Worm (Caenorhabditis elegans) whole organism, L4 larva: ENCODE measurements around the gene wrm-1.

Experiments
- F26F4.8 ChIP-seq: fragments of 200-800 bp; sonication (Bioruptor generic); conservative IDR thresholded peaks from 2 replicates; pipeline ENCODE4 v1.3.6; 2022; ENCODE audit warnings: missing genetic modification characterization, missing compliant biosample characterization
- fkh-10 ChIP-seq: fragments of 150-350 bp; optimal IDR thresholded peaks from 2 replicates; lab custom pipeline; 2014; ENCODE audit warnings: missing biosample characterization, missing genetic modification reagents, missing genetic modification characterization
- lir-3 ChIP-seq: sonication (generic microtip); optimal IDR thresholded peaks from 2 replicates; lab custom pipeline; 2016; ENCODE audit warnings: mild to moderate bottlenecking, missing genetic modification characterization, missing compliant biosample characterization
- nhr-111 ChIP-seq: fragments of 200-800 bp; sonication (Bioruptor generic); optimal IDR thresholded peaks from 2 replicates; lab custom pipeline; 2018; ENCODE audit warnings: mild to moderate bottlenecking, missing genetic modification characterization, missing compliant biosample characterization
- pha-4 ChIP-seq, 2 experiments: fragments of 150-350 bp in 1 of 2; fragments of 200-800 bp in 1 of 2; sonication (Bioruptor generic) in 1 of 2; IDR thresholded peaks in 1 of 2; optimal IDR thresholded peaks in 1 of 2; 2 replicates each; pipeline versions ENCODE4 v1.3.6 to Lab custom; 2014 to 2022; ENCODE audit warnings: missing genetic modification characterization in 2 of 2, missing genetic modification reagents in 2 of 2, missing biosample characterization in 1 of 2, missing compliant biosample characterization in 1 of 2

- TF ChIP-seq lir-3 (tag; lab: Kevin White, UChicago), result no peak
- TF ChIP-seq nhr-111 (GFP tag; lab: Kevin White, UChicago), result no peak
- no peak for TF ChIP-seq pha-4 (GFP tag; IDR thresholded peaks at IDR 0.05; lab: Robert Waterston, UW)
- no peak for TF ChIP-seq pha-4 (tag; optimal IDR thresholded peaks at IDR 0.05; lab: Kevin White, UChicago)
- no peak for TF ChIP-seq fkh-10 (GFP tag; lab: Kevin White, UChicago)
- no peak for TF ChIP-seq F26F4.8
Measured at ce11 chrIII:5763988-5764387, 41.3 kb downstream of the wrm-1 start.
